Worm (Caenorhabditis elegans): ENCODE data around the gene F55C5.10.

DNA sequence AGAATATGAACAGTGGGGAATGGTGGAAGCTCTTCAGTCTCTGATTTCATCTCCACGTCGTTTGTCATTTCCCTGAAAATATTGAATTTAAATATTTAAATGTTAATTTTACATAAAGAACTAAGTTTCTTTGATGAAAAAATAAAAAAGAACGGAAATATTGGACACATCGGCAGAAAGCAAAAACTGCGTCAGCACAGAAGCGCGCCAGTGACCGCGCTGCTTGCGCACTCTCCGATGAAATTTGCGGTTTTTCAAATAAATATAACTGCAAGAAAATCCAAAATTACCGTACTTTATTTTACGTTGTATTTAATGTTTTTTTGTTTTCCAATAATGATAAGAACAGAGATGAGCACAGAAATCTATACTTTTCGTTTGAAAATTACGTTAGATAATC lies 8.3 kb downstream of the F55C5.10 start, which contains the start of the genes srpa-68 and srh-16:
- TF ChIP-seq pha-4 (GFP tag; IDR thresholded peaks at IDR 0.05): peak; percentile 80; the same call in 1 of the 2 replicates
- no peak for TF ChIP-seq pha-4 (tag; optimal IDR thresholded peaks at IDR 0.05)
- TF ChIP-seq zip-11 (GFP tag; IDR thresholded peaks at IDR 0.05): no peak
- TF ChIP-seq unc-39 (tag; optimal IDR thresholded peaks at IDR 0.05): no peak
- no peak for TF ChIP-seq ceh-28 (tag; optimal IDR thresholded peaks at IDR 0.05)
- TF ChIP-seq skn-1 (tag; optimal IDR thresholded peaks at IDR 0.05): no peak
- peak; percentile 80 for TF ChIP-seq hlh-30 (tag; optimal IDR thresholded peaks at IDR 0.05; ENCODE audit: insufficient read depth)
- TF ChIP-seq dmd-6 (GFP tag; IDR thresholded peaks at IDR 0.05): peak; percentile 79
- no peak for TF ChIP-seq ztf-11 (tag; optimal IDR thresholded peaks at IDR 0.05)
- TF ChIP-seq arid-1 (GFP tag; conservative IDR thresholded peaks at IDR 0.05): peak; percentile 88
